Worm (Caenorhabditis elegans): ENCODE data around the gene T04A8.13.
A peak's percentile ranks its signal among the peaks of the same experiment; 100 is the strongest.

Gene T04A8.13

DNA sequence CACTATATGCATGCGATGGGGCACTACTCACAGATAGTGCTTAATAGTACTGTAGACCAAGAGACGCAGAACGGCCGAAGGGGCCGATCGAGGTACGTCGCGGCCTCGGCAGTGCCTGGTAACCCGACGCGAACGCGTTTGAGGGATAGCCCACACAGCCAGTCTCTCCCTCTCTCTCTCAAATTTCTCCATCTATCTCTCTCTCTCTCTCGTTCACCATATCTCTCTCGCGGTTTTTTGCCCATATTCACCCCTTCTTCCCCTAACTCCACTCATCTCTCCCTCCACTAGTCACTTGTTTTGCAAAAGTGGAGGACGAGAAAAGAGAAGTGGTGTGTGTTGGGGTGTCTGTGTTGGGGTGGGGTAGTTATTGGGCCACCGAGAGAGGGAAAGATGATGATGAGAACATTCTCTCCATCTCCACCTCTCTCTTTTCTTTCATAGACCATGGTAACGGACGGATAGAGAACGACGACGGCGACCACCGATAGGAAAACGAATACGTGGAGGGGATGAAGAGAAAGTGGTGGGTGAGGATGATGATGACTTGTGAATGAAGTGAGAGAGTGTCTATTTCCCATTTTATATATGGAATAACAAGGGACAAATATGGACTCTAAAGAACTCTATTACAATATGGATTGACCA lies 39.9 kb upstream of the T04A8.13 start:
- peak; percentile 71 for TF ChIP-seq ceh-19 (GFP tag; optimal IDR thresholded peaks at IDR 0.05)
- peak; percentile 41 for TF ChIP-seq ceh-2 (tag; optimal IDR thresholded peaks at IDR 0.05)
- TF ChIP-seq sox-4 (tag; optimal IDR thresholded peaks at IDR 0.05): no peak
- no peak for TF ChIP-seq odd-2 (tag; optimal IDR thresholded peaks at IDR 0.05)
- no peak for TF ChIP-seq fkh-6 (tag; optimal IDR thresholded peaks at IDR 0.05)
- TF ChIP-seq hlh-15 (tag; optimal IDR thresholded peaks at IDR 0.05): no peak
- peak; percentile 33 for TF ChIP-seq elt-2 (tag; optimal IDR thresholded peaks at IDR 0.05)
- peak; percentile 60 for TF ChIP-seq hlh-30 (tag; optimal IDR thresholded peaks at IDR 0.05; ENCODE audit: insufficient read depth)
- TF ChIP-seq fkh-10 (GFP tag; optimal IDR thresholded peaks at IDR 0.05): no peak
- TF ChIP-seq ceh-48 (tag; optimal IDR thresholded peaks at IDR 0.05): no peak
- peak; percentile 26 for TF ChIP-seq C08G9.2 (tag; optimal IDR thresholded peaks at IDR 0.05)
- peak; percentile 48 for TF ChIP-seq unc-55 (GFP tag; optimal IDR thresholded peaks at IDR 0.05)
- no peak for TF ChIP-seq pat-9 (tag; optimal IDR thresholded peaks at IDR 0.05)
- no peak for TF ChIP-seq K09A11.1 (tag; optimal IDR thresholded peaks at IDR 0.05; ENCODE audit: insufficient read depth)
- no peak for TF ChIP-seq gmeb-2 (tag; optimal IDR thresholded peaks at IDR 0.05)
- TF ChIP-seq madf-2 (tag; optimal IDR thresholded peaks at IDR 0.05): no peak
- no peak for TF ChIP-seq ahr-1 (tag; optimal IDR thresholded peaks at IDR 0.05)
- TF ChIP-seq sdc-2 (tag; optimal IDR thresholded peaks at IDR 0.05): peak; percentile 48
- peak; percentile 8 for TF ChIP-seq eyg-1 (tag; optimal IDR thresholded peaks at IDR 0.05)
- peak; percentile 99 for TF ChIP-seq T23F11.4 (GFP tag; optimal IDR thresholded peaks at IDR 0.05)
- TF ChIP-seq ceh-45 (GFP tag; IDR thresholded peaks at IDR 0.05): no peak
- peak; percentile 92 for TF ChIP-seq ceh-34 (tag; optimal IDR thresholded peaks at IDR 0.05)
- peak; percentile 38 for TF ChIP-seq ceh-30 (tag; optimal IDR thresholded peaks at IDR 0.05)
- no peak for TF ChIP-seq pqm-1 (tag; optimal IDR thresholded peaks at IDR 0.05)
- TF ChIP-seq fax-1 (tag; optimal IDR thresholded peaks at IDR 0.05): no peak
- TF ChIP-seq syd-9 (tag; optimal IDR thresholded peaks at IDR 0.05): peak; percentile 34
- peak; percentile 81 for TF ChIP-seq hlh-6 (tag; optimal IDR thresholded peaks at IDR 0.05)
- TF ChIP-seq unc-42 (tag; optimal IDR thresholded peaks at IDR 0.05): peak; percentile 20
- no peak for TF ChIP-seq unc-3 (GFP tag; conservative IDR thresholded peaks at IDR 0.05)
- no peak for TF ChIP-seq unc-3 (tag; optimal IDR thresholded peaks at IDR 0.05)
- no peak for TF ChIP-seq K02D7.2 (tag; optimal IDR thresholded peaks at IDR 0.05)
- no peak for TF ChIP-seq nhr-11 (tag; optimal IDR thresholded peaks at IDR 0.05)
- peak; percentile 43 for TF ChIP-seq dmd-4 (tag; optimal IDR thresholded peaks at IDR 0.05; ENCODE audit: borderline replicate concordance)
- TF ChIP-seq ztf-16 (tag; optimal IDR thresholded peaks at IDR 0.05): no peak
- TF ChIP-seq ceh-6 (GFP tag; optimal IDR thresholded peaks at IDR 0.05): peak; percentile 49
- TF ChIP-seq pha-4 (tag; optimal IDR thresholded peaks at IDR 0.05): no peak
- TF ChIP-seq ceh-9 (tag; optimal IDR thresholded peaks at IDR 0.05): no peak
- TF ChIP-seq ttx-3 (tag; optimal IDR thresholded peaks at IDR 0.05): no peak
- TF ChIP-seq Y22D7AL.16 (tag; optimal IDR thresholded peaks at IDR 0.05): no peak
- no peak for TF ChIP-seq ceh-14 (tag; optimal IDR thresholded peaks at IDR 0.05)
- no peak for TF ChIP-seq pha-2 (tag; optimal IDR thresholded peaks at IDR 0.05)
- TF ChIP-seq tbx-7 (tag; optimal IDR thresholded peaks at IDR 0.05): no peak
- no peak for TF ChIP-seq lin-11 (tag; optimal IDR thresholded peaks at IDR 0.05)
- TF ChIP-seq mec-3 (tag; optimal IDR thresholded peaks at IDR 0.05; ENCODE audit: borderline replicate concordance): no peak
- no peak for TF ChIP-seq nhr-232 (tag; optimal IDR thresholded peaks at IDR 0.05)
- peak; percentile 63 for TF ChIP-seq ref-2 (tag; optimal IDR thresholded peaks at IDR 0.05)
- no peak; the same call in 1 of the 2 replicates for TF ChIP-seq sox-2 (GFP tag; IDR thresholded peaks at IDR 0.05)
- peak; percentile 68 for TF ChIP-seq pros-1 (tag; optimal IDR thresholded peaks at IDR 0.05)
- TF ChIP-seq unc-86 (tag; optimal IDR thresholded peaks at IDR 0.05): no peak
- peak; percentile 79 for TF ChIP-seq nfya-1 (tag; optimal IDR thresholded peaks at IDR 0.05)
- TF ChIP-seq hlh-13 (GFP tag; optimal IDR thresholded peaks at IDR 0.05): no peak
- TF ChIP-seq lim-6 (tag; optimal IDR thresholded peaks at IDR 0.05): no peak

Data from whole organism, late embryonic.